Worm (Caenorhabditis elegans): ENCODE results near the gene F28H6.4.
A peak's percentile ranks its signal among the peaks of the same experiment; 100 is the strongest.

F28H6.4 gene

DNA sequence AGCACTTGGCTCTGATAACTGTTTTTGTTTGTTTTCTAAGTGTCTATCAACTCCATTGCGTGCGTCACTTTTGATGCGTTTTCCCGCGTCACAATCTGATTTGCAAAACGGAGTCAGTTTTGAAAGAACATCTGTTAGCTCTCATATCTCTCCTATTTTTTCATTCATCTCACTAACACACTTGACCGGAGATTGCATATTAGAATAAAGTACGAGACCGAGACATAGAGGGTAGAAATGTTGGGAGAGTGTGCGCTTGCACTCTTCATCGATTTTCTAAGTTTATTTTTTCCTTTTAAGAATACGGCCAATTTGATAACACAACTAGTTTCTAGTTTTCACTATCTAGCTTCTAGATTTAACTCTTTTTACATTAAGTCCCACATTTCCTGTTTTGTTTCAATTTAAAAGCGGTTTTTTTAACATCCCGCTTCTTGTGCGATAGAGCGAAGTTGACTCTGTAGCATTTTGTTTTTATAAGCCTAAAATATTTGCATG lies 13.7 kb downstream of the F28H6.4 start:
- TF ChIP-seq ets-4 (tag; optimal IDR thresholded peaks at IDR 0.05) (no peak), unc-42 (tag; optimal IDR thresholded peaks at IDR 0.05) (peak; percentile 17), ceh-48 (tag; optimal IDR thresholded peaks at IDR 0.05) (peak; percentile 24)

DNA sequence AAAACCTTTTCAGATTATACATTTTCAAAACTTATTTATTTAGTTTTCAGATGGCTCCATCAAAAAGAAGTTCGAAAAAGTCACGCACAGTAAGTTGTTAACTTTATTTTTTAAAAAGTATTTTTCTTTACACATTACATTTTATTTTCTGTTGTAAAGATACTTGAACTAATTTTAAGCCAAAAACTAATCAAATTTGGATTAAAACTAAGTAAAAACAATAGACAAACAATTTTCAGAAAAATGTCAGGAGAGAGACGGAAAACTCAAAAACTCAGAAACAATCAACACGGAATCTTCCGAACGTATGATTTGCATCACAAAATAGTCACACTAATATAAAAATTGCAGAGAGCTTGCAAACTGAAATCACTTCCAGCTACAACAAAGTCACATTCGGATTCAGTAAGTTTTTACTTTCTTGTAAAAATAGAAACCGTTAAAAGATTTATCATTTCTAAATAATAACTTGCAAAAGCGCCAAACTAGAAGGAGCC lies 14.3 kb downstream of the F28H6.4 start, which contains the start of gene ceh-89:
Gene ceh-89 (plus strand): TSS at position 51 of the 497 bp plus-strand sequence.
- no peak for TF ChIP-seq rnt-1 (tag; optimal IDR thresholded peaks at IDR 0.05)
- TF ChIP-seq odd-2 (tag; optimal IDR thresholded peaks at IDR 0.05): no peak
- TF ChIP-seq ceh-22 (tag; optimal IDR thresholded peaks at IDR 0.05): no peak
- no peak for TF ChIP-seq dve-1 (tag; optimal IDR thresholded peaks at IDR 0.05)
- no peak for TF ChIP-seq ceh-48 (tag; optimal IDR thresholded peaks at IDR 0.05)
- no peak for TF ChIP-seq F13H6.1 (tag; optimal IDR thresholded peaks at IDR 0.05)
- no peak for TF ChIP-seq ceh-34 (tag; optimal IDR thresholded peaks at IDR 0.05)
- TF ChIP-seq C38D4.7 (GFP tag; optimal IDR thresholded peaks at IDR 0.05): no peak
- TF ChIP-seq hlh-13 (GFP tag; optimal IDR thresholded peaks at IDR 0.05): no peak
- TF ChIP-seq unc-3 (GFP tag; conservative IDR thresholded peaks at IDR 0.05): no peak
- no peak for TF ChIP-seq unc-3 (tag; optimal IDR thresholded peaks at IDR 0.05)
- TF ChIP-seq sox-4 (tag; optimal IDR thresholded peaks at IDR 0.05): no peak
- no peak for TF ChIP-seq npax-4 (tag; optimal IDR thresholded peaks at IDR 0.05)
- no peak for TF ChIP-seq ceh-31 (tag; optimal IDR thresholded peaks at IDR 0.05)

DNA sequence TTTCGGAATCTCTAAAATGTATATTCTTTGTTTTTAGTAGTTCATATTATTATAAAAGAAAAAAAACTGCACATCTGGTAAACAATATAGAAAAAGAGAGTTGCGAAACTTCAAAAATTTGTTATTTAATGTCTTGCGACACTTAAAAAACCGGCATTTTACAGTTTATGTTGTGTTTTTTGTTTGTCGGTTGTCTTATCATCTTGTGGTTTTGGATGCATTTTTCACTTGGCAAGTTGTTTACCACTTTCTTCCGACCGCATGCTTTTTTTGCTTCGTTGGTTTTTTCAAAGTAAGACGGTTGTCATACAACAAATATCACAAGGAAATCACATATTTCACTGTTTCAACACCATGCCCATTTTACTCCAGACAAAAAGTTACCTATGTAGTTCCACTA lies 18.0 kb downstream of the F28H6.4 start:
- TF ChIP-seq pha-4 (tag; optimal IDR thresholded peaks at IDR 0.05): no peak
- TF ChIP-seq odd-2 (tag; optimal IDR thresholded peaks at IDR 0.05): no peak
- TF ChIP-seq hlh-13 (GFP tag; optimal IDR thresholded peaks at IDR 0.05): no peak
- TF ChIP-seq ztf-16 (tag; optimal IDR thresholded peaks at IDR 0.05): no peak
- no peak for TF ChIP-seq ceh-30 (tag; optimal IDR thresholded peaks at IDR 0.05)
- no peak for TF ChIP-seq C08G9.2 (tag; optimal IDR thresholded peaks at IDR 0.05)

DNA sequence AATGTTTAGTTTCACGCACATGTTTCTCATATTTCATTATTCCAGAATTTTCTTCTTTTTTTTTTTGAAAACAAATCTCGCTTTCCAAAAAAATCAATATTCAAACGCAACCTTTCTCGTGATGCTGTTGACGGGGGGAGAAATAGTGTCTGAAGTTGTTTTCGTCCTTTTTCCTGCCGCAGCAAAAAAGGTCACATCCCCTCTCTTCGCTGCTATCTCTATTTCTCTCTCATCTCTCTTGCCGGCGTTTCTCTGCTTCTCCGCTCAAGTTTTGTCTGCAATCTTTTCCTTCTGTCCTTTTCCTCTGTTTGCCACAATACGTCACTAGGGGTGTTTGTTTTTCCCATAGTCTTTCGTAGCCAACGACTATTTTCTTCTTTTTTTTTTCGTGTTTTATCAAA lies 19.1 kb downstream of the F28H6.4 start:
- TF ChIP-seq dve-1 (tag; optimal IDR thresholded peaks at IDR 0.05) (peak; percentile 14), hlh-30 (tag; optimal IDR thresholded peaks at IDR 0.05; ENCODE audit: insufficient read depth) (peak; percentile 46), ceh-45 (GFP tag; IDR thresholded peaks at IDR 0.05) (no peak), K09A11.1 (tag; optimal IDR thresholded peaks at IDR 0.05; ENCODE audit: insufficient read depth) (peak; percentile 32), nfya-1 (tag; optimal IDR thresholded peaks at IDR 0.05) (peak; percentile 48), ceh-31 (tag; optimal IDR thresholded peaks at IDR 0.05) (peak; percentile 22), pros-1 (tag; optimal IDR thresholded peaks at IDR 0.05) (peak; percentile 65), unc-42 (tag; optimal IDR thresholded peaks at IDR 0.05) (peak; percentile 28), sdc-2 (tag; optimal IDR thresholded peaks at IDR 0.05) (no peak), odd-2 (tag; optimal IDR thresholded peaks at IDR 0.05) (no peak), nhr-232 (tag; optimal IDR thresholded peaks at IDR 0.05) (no peak), ttx-3 (tag; optimal IDR thresholded peaks at IDR 0.05) (no peak), ceh-48 (tag; optimal IDR thresholded peaks at IDR 0.05) (peak; percentile 6), pax-1 (tag; optimal IDR thresholded peaks at IDR 0.05) (no peak), ceh-18 (tag; optimal IDR thresholded peaks at IDR 0.05) (peak; percentile 75), ceh-34 (tag; optimal IDR thresholded peaks at IDR 0.05) (peak; percentile 7), tbx-2 (tag; optimal IDR thresholded peaks at IDR 0.05) (peak; percentile 42), ama-1 (optimal IDR thresholded peaks at IDR 0.05) (no peak), fkh-6 (tag; optimal IDR thresholded peaks at IDR 0.05) (no peak), sox-2 (GFP tag; IDR thresholded peaks at IDR 0.05) (no peak), fkh-10 (GFP tag; optimal IDR thresholded peaks at IDR 0.05) (no peak), lim-6 (tag; optimal IDR thresholded peaks at IDR 0.05) (no peak), ahr-1 (tag; optimal IDR thresholded peaks at IDR 0.05) (no peak)

All from whole organism, late embryonic.